Worm (Caenorhabditis elegans) whole organism, young adult: ENCODE results near the gene H38K22.7.

Experiments
- B0019.2 ChIP-seq: fragments of 200-800 bp; sonication (Bioruptor generic); conservative IDR thresholded peaks from 2 replicates; pipeline ENCODE4 v1.3.6; 2022; ENCODE audit warnings: missing genetic modification reagents, missing genetic modification characterization, missing compliant biosample characterization
- C17E4.6 ChIP-seq: fragments of 200-800 bp; sonication (Bioruptor generic); IDR thresholded peaks from 2 replicates; pipeline ENCODE4 v1.3.6; 2022; ENCODE audit warnings: missing genetic modification reagents, missing genetic modification characterization, missing compliant biosample characterization
- D2030.7 ChIP-seq: fragments of 200-800 bp; sonication (Bioruptor generic); IDR thresholded peaks from 2 replicates; pipeline ENCODE4 v1.3.6; 2022; ENCODE audit warnings: missing genetic modification reagents, missing genetic modification characterization, missing compliant biosample characterization
- F10E7.11 ChIP-seq: sonication (generic microtip); optimal IDR thresholded peaks from 2 replicates; lab custom pipeline; 2017; ENCODE audit warnings: mild to moderate bottlenecking, missing genetic modification characterization, moderate library complexity, missing compliant biosample characterization
- F49E8.2 ChIP-seq: sonication (generic microtip); optimal IDR thresholded peaks from 3 replicates; lab custom pipeline; 2017; ENCODE audit warnings: missing genetic modification characterization, mild to moderate bottlenecking, missing compliant biosample characterization, antibody characterized with exemption, moderate library complexity; ENCODE audit not compliant: insufficient read depth
- F52B5.7 ChIP-seq: sonication (generic microtip); optimal IDR thresholded peaks from 2 replicates; lab custom pipeline; 2016; ENCODE audit warnings: mild to moderate bottlenecking, missing genetic modification characterization, missing compliant biosample characterization
- F57C9.4 ChIP-seq: sonication (generic microtip); optimal IDR thresholded peaks from 2 replicates; lab custom pipeline; 2017; ENCODE audit warnings: mild to moderate bottlenecking, missing genetic modification characterization, missing compliant biosample characterization
- K12H6.12 ChIP-seq: fragments of 200-800 bp; sonication (Bioruptor generic); optimal IDR thresholded peaks from 2 replicates; lab custom pipeline; 2018; ENCODE audit warnings: mild to moderate bottlenecking, missing genetic modification characterization, missing compliant biosample characterization
- Y53G8AR.9 ChIP-seq: fragments of 200-800 bp; sonication (Bioruptor generic); conservative IDR thresholded peaks from 2 replicates; pipeline ENCODE4 v1.3.6; 2022; ENCODE audit warnings: missing genetic modification reagents, missing genetic modification characterization, missing compliant biosample characterization
- ZK185.1 ChIP-seq: sonication (generic microtip); optimal IDR thresholded peaks from 2 replicates; lab custom pipeline; 2016; ENCODE audit warnings: mild to moderate bottlenecking, missing genetic modification characterization, missing compliant biosample characterization; ENCODE audit not compliant: poor library complexity, severe bottlenecking
- aptf-3 ChIP-seq: fragments of 200-800 bp; sonication (Bioruptor generic); IDR thresholded peaks from 2 replicates; pipeline ENCODE4 v1.3.6; 2022; ENCODE audit warnings: missing genetic modification characterization, missing compliant biosample characterization
- atf-7 ChIP-seq: sonication (generic microtip); optimal IDR thresholded peaks from 2 replicates; lab custom pipeline; 2017; ENCODE audit warnings: mild to moderate bottlenecking, missing genetic modification characterization, missing compliant biosample characterization
- athp-1 ChIP-seq: sonication (generic microtip); optimal IDR thresholded peaks from 2 replicates; lab custom pipeline; 2017; ENCODE audit warnings: mild to moderate bottlenecking, missing genetic modification characterization, missing compliant biosample characterization
- attf-3 ChIP-seq: fragments of 200-800 bp; sonication (Bioruptor generic); conservative IDR thresholded peaks from 2 replicates; pipeline ENCODE4 v1.3.6; 2022; ENCODE audit warnings: missing genetic modification reagents, missing genetic modification characterization, missing compliant biosample characterization
- bed-1 ChIP-seq: fragments of 200-800 bp; sonication (Bioruptor generic); IDR thresholded peaks from 2 replicates; pipeline ENCODE4 v1.3.6; 2022; ENCODE audit warnings: missing genetic modification reagents, missing genetic modification characterization, missing compliant biosample characterization
- bed-2 ChIP-seq: fragments of 200-800 bp; sonication (Bioruptor generic); IDR thresholded peaks from 2 replicates; pipeline ENCODE4 v1.3.6; 2022; ENCODE audit warnings: missing genetic modification reagents, missing genetic modification characterization, missing compliant biosample characterization
- ccch-3 ChIP-seq: fragments of 200-800 bp; sonication (Bioruptor generic); optimal IDR thresholded peaks from 2 replicates; lab custom pipeline; 2018; ENCODE audit warnings: mild to moderate bottlenecking, missing genetic modification characterization, missing compliant biosample characterization
- ceh-27 ChIP-seq: fragments of 200-800 bp; sonication (Bioruptor generic); optimal IDR thresholded peaks from 2 replicates; lab custom pipeline; 2018; ENCODE audit warnings: mild to moderate bottlenecking, missing genetic modification characterization, moderate library complexity, missing compliant biosample characterization
- efl-1 ChIP-seq: fragments of 150-350 bp; optimal IDR thresholded peaks from 2 replicates; lab custom pipeline; 2014; ENCODE audit warnings: missing biosample characterization, missing genetic modification reagents, missing genetic modification characterization
- egrh-3 ChIP-seq: fragments of 200-800 bp; sonication (Bioruptor generic); IDR thresholded peaks from 2 replicates; pipeline ENCODE4 v1.3.6; 2022; ENCODE audit warnings: missing genetic modification reagents, missing genetic modification characterization, missing compliant biosample characterization
- ekl-4 ChIP-seq: fragments of 200-800 bp; sonication (Bioruptor generic); IDR thresholded peaks from 2 replicates; pipeline ENCODE4 v1.3.6; 2022; ENCODE audit warnings: missing genetic modification reagents, missing genetic modification characterization, missing compliant biosample characterization
- hlh-12 ChIP-seq: sonication (generic microtip); optimal IDR thresholded peaks from 2 replicates; lab custom pipeline; 2016; ENCODE audit warnings: missing genetic modification characterization, missing compliant biosample characterization
- hmg-20 ChIP-seq: fragments of 200-800 bp; sonication (Bioruptor generic); IDR thresholded peaks from 2 replicates; pipeline ENCODE4 v1.3.6; 2022; ENCODE audit warnings: missing genetic modification reagents, missing genetic modification characterization, missing compliant biosample characterization
- hsf-1 ChIP-seq: fragments of 200-800 bp; sonication (Bioruptor generic); IDR thresholded peaks from 2 replicates; pipeline ENCODE4 v1.3.6; 2022; ENCODE audit warnings: missing genetic modification reagents, missing genetic modification characterization, missing compliant biosample characterization
- lag-1 ChIP-seq: fragments of 200-800 bp; sonication (Bioruptor generic); IDR thresholded peaks from 2 replicates; pipeline ENCODE4 v1.3.6; 2022; ENCODE audit warnings: missing genetic modification reagents, missing genetic modification characterization, missing compliant biosample characterization
- lin-35 ChIP-seq, 3 experiments: fragments of 150-350 bp in 2 of 3; sonication (generic microtip) in 1 of 3; optimal IDR thresholded peaks; 2 replicates each; lab custom pipeline; 2014 to 2018; ENCODE audit warnings: missing biosample characterization in 3 of 3, missing genetic modification characterization in 3 of 3, missing genetic modification reagents in 3 of 3
- lin-54 ChIP-seq: fragments of 200-800 bp; sonication (Bioruptor generic); optimal IDR thresholded peaks from 2 replicates; lab custom pipeline; 2018; ENCODE audit warnings: mild to moderate bottlenecking, missing genetic modification characterization, missing compliant biosample characterization
- lir-1 ChIP-seq: fragments of 200-800 bp; sonication (Bioruptor generic); conservative IDR thresholded peaks from 2 replicates; pipeline ENCODE4 v1.3.6; 2022; ENCODE audit warnings: missing genetic modification reagents, missing genetic modification characterization, missing compliant biosample characterization
- lsl-1 ChIP-seq: fragments of 200-800 bp; sonication (Bioruptor generic); optimal IDR thresholded peaks from 2 replicates; lab custom pipeline; 2018; ENCODE audit warnings: mild to moderate bottlenecking, missing genetic modification characterization, moderate library complexity, missing compliant biosample characterization
- lsy-27 ChIP-seq: sonication (generic microtip); optimal IDR thresholded peaks from 2 replicates; lab custom pipeline; 2017; ENCODE audit warnings: missing genetic modification characterization, mild to moderate bottlenecking, missing compliant biosample characterization, antibody characterized with exemption, missing genotype, borderline replicate concordance; ENCODE audit not compliant: insufficient read depth
- mcd-1 ChIP-seq: fragments of 200-800 bp; sonication (Bioruptor generic); IDR thresholded peaks from 2 replicates; pipeline ENCODE4 v1.3.6; 2022; ENCODE audit warnings: missing genetic modification reagents, missing genetic modification characterization, missing compliant biosample characterization
- nhr-179 ChIP-seq: sonication (generic microtip); optimal IDR thresholded peaks from 2 replicates; lab custom pipeline; 2016; ENCODE audit warnings: mild to moderate bottlenecking, missing genetic modification characterization, missing compliant biosample characterization
- nhr-80 ChIP-seq: sonication (generic microtip); optimal IDR thresholded peaks from 2 replicates; lab custom pipeline; 2016; ENCODE audit warnings: missing genetic modification characterization, missing compliant biosample characterization
- rcor-1 ChIP-seq: fragments of 200-800 bp; sonication (Bioruptor generic); IDR thresholded peaks from 2 replicates; pipeline ENCODE4 v1.3.6; 2022; ENCODE audit warnings: missing genetic modification reagents, missing genetic modification characterization, missing compliant biosample characterization
- rpc-1 ChIP-seq, 2 experiments: fragments of 150-350 bp in 1 of 2; sonication (generic microtip) in 1 of 2; optimal IDR thresholded peaks; 2 replicates each; lab custom pipeline; 2014 to 2018; ENCODE audit warnings: missing biosample characterization in 1 of 2, missing genetic modification characterization in 1 of 2, missing genetic modification reagents in 1 of 2, missing genotype in 1 of 2
- sea-2 ChIP-seq: fragments of 200-800 bp; sonication (Bioruptor generic); IDR thresholded peaks from 2 replicates; pipeline ENCODE4 v1.3.6; 2022; ENCODE audit warnings: missing genetic modification characterization, missing compliant biosample characterization
- snpc-3.4 ChIP-seq: sonication (generic microtip); optimal IDR thresholded peaks from 2 replicates; lab custom pipeline; 2017; ENCODE audit warnings: missing genetic modification characterization, mild to moderate bottlenecking, missing compliant biosample characterization, antibody characterized with exemption, moderate library complexity, missing genotype, missing genetic modification reagents
- sptf-2 ChIP-seq: fragments of 200-800 bp; sonication (Bioruptor generic); optimal IDR thresholded peaks from 2 replicates; lab custom pipeline; 2018; ENCODE audit warnings: mild to moderate bottlenecking, missing genetic modification characterization, missing compliant biosample characterization
- tbp1 ChIP-seq: fragments of 200-800 bp; sonication (Bioruptor generic); optimal IDR thresholded peaks from 2 replicates; lab custom pipeline; 2018; ENCODE audit warnings: mild to moderate bottlenecking, missing genetic modification characterization, missing compliant biosample characterization
- tbx-9 ChIP-seq: sonication (generic microtip); optimal IDR thresholded peaks from 2 replicates; lab custom pipeline; 2016; ENCODE audit warnings: borderline replicate concordance, missing genetic modification characterization, inconsistent platforms, missing compliant biosample characterization
- ztf-25 ChIP-seq: fragments of 200-800 bp; sonication (Bioruptor generic); IDR thresholded peaks from 2 replicates; pipeline ENCODE4 v1.3.6; 2022; ENCODE audit warnings: missing genetic modification reagents, missing genetic modification characterization, missing compliant biosample characterization

H38K22.7 gene

DNA sequence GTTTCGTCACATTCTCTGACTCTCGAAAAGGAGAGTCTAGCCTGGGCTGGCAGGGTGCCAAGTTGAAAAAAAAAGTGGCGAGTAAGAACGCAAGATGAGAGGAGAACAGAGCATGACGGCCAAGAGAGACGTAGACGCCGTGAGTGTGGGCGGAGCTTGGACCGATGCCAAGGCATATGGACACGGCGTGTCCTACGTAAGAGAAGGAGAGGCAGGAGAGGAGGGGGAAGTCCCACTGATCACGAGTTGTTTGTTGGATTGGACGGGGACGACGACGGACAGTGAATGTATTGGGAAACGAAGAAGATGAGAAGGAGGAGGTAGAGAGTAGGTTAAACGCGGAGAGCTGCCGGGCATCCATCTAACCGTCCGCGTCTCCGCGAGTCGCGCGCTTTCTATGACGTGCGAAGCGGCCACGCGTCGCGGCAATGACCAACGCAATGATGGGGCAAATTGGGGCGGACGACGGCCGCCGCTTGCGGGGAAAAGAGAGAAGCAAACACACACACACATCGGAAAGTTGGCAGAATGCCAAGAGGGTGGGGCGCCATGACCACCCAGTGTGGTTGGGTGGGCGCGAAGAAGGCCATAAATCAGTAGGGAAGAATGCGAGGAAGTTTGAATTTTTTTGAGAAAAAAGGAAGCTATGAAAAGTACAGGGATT is 39.4 kb upstream of the H38K22.7 start (continued):
- TF ChIP-seq K12H6.12 (tag; lab: Kevin White, UChicago) (peak; percentile 99), athp-1 (tag; lab: Kevin White, UChicago) (peak; percentile 96), nhr-179 (tag; lab: Kevin White, UChicago) (no peak), snpc-3.4 (tag; lab: Kevin White, UChicago) (peak; percentile 1), egrh-3 (GFP tag; lab: Robert Waterston, UW) (peak; percentile 87), C17E4.6 (GFP tag; lab: Robert Waterston, UW) (peak; percentile 52; the same call in 1 of the 2 replicates), sptf-2 (GFP tag; lab: Kevin White, UChicago) (no peak), ekl-4 (GFP tag; lab: Robert Waterston, UW) (peak; percentile 94), lin-54 (peak; percentile 82), rcor-1 (peak; percentile 79), hmg-20 (GFP tag; lab: Robert Waterston, UW) (peak; percentile 66; the same call in 1 of the 2 replicates), sea-2 (GFP tag; lab: Robert Waterston, UW) (peak; percentile 86; the same call in 1 of the 2 replicates), aptf-3 (0 out of 2 replicates have a peak, but pooled peaks have one; percentile 23), D2030.7 (GFP tag; lab: Robert Waterston, UW) (no peak), lir-1 (GFP tag; lab: Robert Waterston, UW) (peak; percentile 59; the same call in 1 of the 2 replicates), tbx-9 (tag; lab: Kevin White, UChicago) (no peak), F49E8.2 (tag; lab: Kevin White, UChicago) (no peak), tbp1 (GFP tag; lab: Kevin White, UChicago) (peak; percentile 72), bed-2 (GFP tag; lab: Robert Waterston, UW) (peak; percentile 41; the same call in 1 of the 2 replicates), efl-1 (GFP tag; lab: Kevin White, UChicago) (no peak), hlh-12 (no peak), B0019.2 (GFP tag; lab: Robert Waterston, UW) (no peak), F10E7.11 (tag; lab: Kevin White, UChicago) (peak; percentile 68), attf-3 (GFP tag; lab: Robert Waterston, UW) (no peak), rpc-1 (optimal IDR thresholded peaks at IDR 0.05; lab: Kevin White, UChicago) (no peak), rpc-1 (tag; optimal IDR thresholded peaks at IDR 0.05; lab: Kevin White, UChicago) (no peak), F57C9.4 (tag; lab: Kevin White, UChicago) (no peak), lsy-27 (tag; lab: Kevin White, UChicago) (no peak), lag-1 (peak; percentile 91; the same call in 1 of the 2 replicates), ZK185.1 (tag; lab: Kevin White, UChicago) (peak; percentile 24), Y53G8AR.9 (peak; percentile 92), mcd-1 (GFP tag; lab: Robert Waterston, UW) (peak; percentile 90), atf-7 (tag; lab: Kevin White, UChicago) (peak; percentile 100), nhr-80 (tag; lab: Kevin White, UChicago) (peak; percentile 98)

DNA sequence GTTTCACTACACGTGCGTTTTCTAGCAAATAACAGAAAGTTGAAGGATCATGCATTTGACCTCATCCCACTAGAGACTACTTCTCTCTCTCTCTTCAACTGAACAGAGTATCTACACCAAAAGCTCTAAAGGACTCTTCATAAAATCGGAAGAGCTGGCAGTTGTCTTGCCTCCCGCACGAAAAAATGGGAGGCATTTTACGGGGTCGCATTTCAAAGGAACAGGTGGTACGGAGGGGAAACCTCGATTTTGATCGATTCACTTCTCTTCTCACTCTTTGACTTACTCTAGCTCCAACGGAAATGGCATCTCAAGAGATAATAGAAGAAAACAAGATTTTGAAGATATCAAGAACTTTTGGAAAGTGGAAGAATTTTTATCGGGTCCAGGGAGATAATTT is 38.3 kb upstream of the H38K22.7 start:
- TF ChIP-seq bed-1 (GFP tag; lab: Robert Waterston, UW) (no peak), aptf-3 (no peak), hsf-1 (GFP tag; lab: Robert Waterston, UW) (no peak), lin-35 (GFP tag; optimal IDR thresholded peaks at IDR 0.05; lab: Kevin White, UChicago) (no peak), F49E8.2 (tag; lab: Kevin White, UChicago) (no peak), lsl-1 (GFP tag; lab: Kevin White, UChicago) (no peak), F52B5.7 (no peak), ztf-25 (GFP tag; lab: Robert Waterston, UW) (no peak), ccch-3 (GFP tag; lab: Kevin White, UChicago) (no peak), nhr-179 (tag; lab: Kevin White, UChicago) (no peak), hmg-20 (GFP tag; lab: Robert Waterston, UW) (no peak), ceh-27 (GFP tag; lab: Kevin White, UChicago) (no peak)
